Worm (Caenorhabditis elegans): ENCODE measurements around the gene F10G2.2.

ce11 chrV:7282037-7282436, 48.9 kb upstream of the F10G2.2 start, which contains the start of gene C13A2.3:
- TF ChIP-seq grh-1 (GFP tag; IDR thresholded peaks at IDR 0.05), result no peak
- TF ChIP-seq elt-3 (tag; optimal IDR thresholded peaks at IDR 0.05), result no peak
- no peak for TF ChIP-seq fkh-10 (GFP tag; optimal IDR thresholded peaks at IDR 0.05)
- no peak for TF ChIP-seq lir-3 (tag; optimal IDR thresholded peaks at IDR 0.05; ENCODE audit: poor library complexity)
- no peak for TF ChIP-seq lin-39 (tag; optimal IDR thresholded peaks at IDR 0.05)
- no peak for TF ChIP-seq pqm-1 (tag; optimal IDR thresholded peaks at IDR 0.05)
- no peak for TF ChIP-seq nhr-12 (tag; optimal IDR thresholded peaks at IDR 0.05)
- TF ChIP-seq nhr-237 (tag; optimal IDR thresholded peaks at IDR 0.05), result no peak
- no peak for TF ChIP-seq unc-30 (tag; optimal IDR thresholded peaks at IDR 0.05)
- no peak for TF ChIP-seq ama-1 (optimal IDR thresholded peaks at IDR 0.05)
- no peak for TF ChIP-seq mep-1 (tag; optimal IDR thresholded peaks at IDR 0.05)
- no peak for TF ChIP-seq jun-1 (tag; optimal IDR thresholded peaks at IDR 0.05)
- no peak for TF ChIP-seq ztf-4 (tag; optimal IDR thresholded peaks at IDR 0.05)
